Worm (Caenorhabditis elegans) whole organism, mixed stage, embryonic: ENCODE measurements around the gene ska-3.

Experiments used
- M03D4.4 ChIP-seq: sonication (generic microtip); optimal IDR thresholded peaks from 2 replicates; lab custom pipeline; 2017; ENCODE audit warnings: mild to moderate bottlenecking, missing genetic modification characterization, missing compliant biosample characterization
- bed-3 ChIP-seq: fragments of 200-800 bp; sonication (Bioruptor generic); optimal IDR thresholded peaks from 3 replicates; lab custom pipeline; 2018; ENCODE audit warnings: mild to moderate bottlenecking, missing genetic modification characterization, moderate library complexity, missing compliant biosample characterization
- blmp-1 ChIP-seq: fragments of 150-350 bp; optimal IDR thresholded peaks from 2 replicates; lab custom pipeline; 2014; ENCODE audit warnings: missing biosample characterization, missing genetic modification characterization
- ceh-39 ChIP-seq: fragments of 150-350 bp; optimal IDR thresholded peaks from 2 replicates; lab custom pipeline; 2014; ENCODE audit warnings: missing biosample characterization, missing genetic modification characterization
- ceh-43 ChIP-seq: fragments of 200-800 bp; sonication (Bioruptor generic); optimal IDR thresholded peaks from 2 replicates; lab custom pipeline; 2018; ENCODE audit warnings: mild to moderate bottlenecking, missing genetic modification characterization, moderate library complexity, missing compliant biosample characterization
- ceh-83 ChIP-seq: fragments of 200-800 bp; sonication (Bioruptor generic); optimal IDR thresholded peaks from 2 replicates; lab custom pipeline; 2018; ENCODE audit warnings: mild to moderate bottlenecking, missing genetic modification characterization, missing compliant biosample characterization
- ces-1 ChIP-seq: fragments of 150-350 bp; optimal IDR thresholded peaks from 2 replicates; lab custom pipeline; 2014; ENCODE audit warnings: missing biosample characterization, missing genetic modification reagents, missing genetic modification characterization
- cnd-1 ChIP-seq: fragments of 200-800 bp; sonication (Bioruptor generic); optimal IDR thresholded peaks from 2 replicates; lab custom pipeline; 2018; ENCODE audit warnings: mild to moderate bottlenecking, missing genetic modification characterization, missing compliant biosample characterization
- elt-1 ChIP-seq: sonication (generic microtip); optimal IDR thresholded peaks from 2 replicates; lab custom pipeline; 2017; ENCODE audit warnings: missing genetic modification characterization, mild to moderate bottlenecking, missing compliant biosample characterization, antibody characterized with exemption, moderate library complexity, borderline replicate concordance; ENCODE audit not compliant: insufficient read depth
- elt-3 ChIP-seq: fragments of 150-350 bp; optimal IDR thresholded peaks from 2 replicates; lab custom pipeline; 2014; ENCODE audit warnings: missing biosample characterization, missing genetic modification characterization
- flh-1 ChIP-seq: fragments of 200-800 bp; sonication (Bioruptor generic); optimal IDR thresholded peaks from 2 replicates; lab custom pipeline; 2018; ENCODE audit warnings: mild to moderate bottlenecking, missing genetic modification characterization, moderate library complexity, missing compliant biosample characterization
- hlh-1 ChIP-seq: fragments of 150-350 bp; optimal IDR thresholded peaks from 2 replicates; lab custom pipeline; 2014; ENCODE audit warnings: missing biosample characterization, missing genetic modification reagents, missing genetic modification characterization
- lin-13 ChIP-seq: fragments of 150-350 bp; optimal IDR thresholded peaks from 2 replicates; lab custom pipeline; 2014; ENCODE audit warnings: missing biosample characterization, missing genetic modification characterization
- lin-32 ChIP-seq: fragments of 200-800 bp; sonication (Bioruptor generic); optimal IDR thresholded peaks from 2 replicates; lab custom pipeline; 2018; ENCODE audit warnings: mild to moderate bottlenecking, missing genetic modification characterization, missing compliant biosample characterization
- lsy-2 ChIP-seq: fragments of 150-350 bp; optimal IDR thresholded peaks from 2 replicates; lab custom pipeline; 2014; ENCODE audit warnings: missing biosample characterization, missing genetic modification characterization
- mab-5 ChIP-seq: fragments of 150-350 bp; optimal IDR thresholded peaks from 2 replicates; lab custom pipeline; 2014; ENCODE audit warnings: missing biosample characterization, missing genetic modification characterization
- mep-1 ChIP-seq: fragments of 150-350 bp; optimal IDR thresholded peaks from 2 replicates; lab custom pipeline; 2017; ENCODE audit warnings: missing biosample characterization, missing genetic modification reagents, missing genetic modification characterization, inconsistent platforms
- mls-2 ChIP-seq: sonication (generic microtip); optimal IDR thresholded peaks from 2 replicates; lab custom pipeline; 2016; ENCODE audit warnings: mild to moderate bottlenecking, missing genetic modification characterization, moderate library complexity, missing compliant biosample characterization
- nhr-2 ChIP-seq: fragments of 150-350 bp; optimal IDR thresholded peaks from 2 replicates; lab custom pipeline; 2014; ENCODE audit warnings: missing biosample characterization, missing genetic modification characterization
- nhr-237 ChIP-seq: fragments of 150-350 bp; optimal IDR thresholded peaks from 2 replicates; lab custom pipeline; 2014; ENCODE audit warnings: missing biosample characterization, missing genetic modification characterization
- nhr-76 ChIP-seq: sonication (generic microtip); optimal IDR thresholded peaks from 2 replicates; lab custom pipeline; 2017; ENCODE audit warnings: missing biosample characterization, missing genetic modification characterization
- pha-4 ChIP-seq: fragments of 150-350 bp; optimal IDR thresholded peaks from 2 replicates; lab custom pipeline; 2018; ENCODE audit warnings: missing biosample characterization, missing genetic modification reagents, missing genetic modification characterization
- sem-2 ChIP-seq: fragments of 200-800 bp; sonication (Bioruptor generic); optimal IDR thresholded peaks from 2 replicates; lab custom pipeline; 2018; ENCODE audit warnings: mild to moderate bottlenecking, missing genetic modification characterization, missing compliant biosample characterization
- snpc-4 ChIP-seq: fragments of 150-350 bp; optimal IDR thresholded peaks from 2 replicates; lab custom pipeline; 2014; ENCODE audit warnings: missing biosample characterization, missing genetic modification characterization
- sptf-1 ChIP-seq: sonication (generic microtip); optimal IDR thresholded peaks from 2 replicates; lab custom pipeline; 2017; ENCODE audit warnings: mild to moderate bottlenecking, missing genetic modification characterization, moderate library complexity, missing compliant biosample characterization
- tbx-8 ChIP-seq: fragments of 200-800 bp; sonication (Bioruptor generic); optimal IDR thresholded peaks from 2 replicates; lab custom pipeline; 2018; ENCODE audit warnings: mild to moderate bottlenecking, missing genetic modification characterization, moderate library complexity, missing compliant biosample characterization
- unc-120 ChIP-seq: sonication (generic microtip); optimal IDR thresholded peaks from 2 replicates; lab custom pipeline; 2017; ENCODE audit warnings: missing genetic modification characterization, missing compliant biosample characterization; ENCODE audit not compliant: poor library complexity, severe bottlenecking
- unc-39 ChIP-seq: fragments of 150-350 bp; optimal IDR thresholded peaks from 2 replicates; lab custom pipeline; 2014; ENCODE audit warnings: missing biosample characterization, missing genetic modification characterization
- zip-8 ChIP-seq: fragments of 150-350 bp; optimal IDR thresholded peaks from 2 replicates; lab custom pipeline; 2014; ENCODE audit warnings: missing biosample characterization, missing genetic modification characterization
- ztf-11 ChIP-seq: fragments of 150-350 bp; optimal IDR thresholded peaks from 2 replicates; lab custom pipeline; 2014; ENCODE audit warnings: missing biosample characterization, missing genetic modification characterization

The ska-3 gene

ce11 chrIII:5639893-5640292 is 38.9 kb downstream of the ska-3 start:
- TF ChIP-seq ztf-11 (tag; lab: Kevin White, UChicago) (no peak), ces-1 (peak; percentile 32)

DNA sequence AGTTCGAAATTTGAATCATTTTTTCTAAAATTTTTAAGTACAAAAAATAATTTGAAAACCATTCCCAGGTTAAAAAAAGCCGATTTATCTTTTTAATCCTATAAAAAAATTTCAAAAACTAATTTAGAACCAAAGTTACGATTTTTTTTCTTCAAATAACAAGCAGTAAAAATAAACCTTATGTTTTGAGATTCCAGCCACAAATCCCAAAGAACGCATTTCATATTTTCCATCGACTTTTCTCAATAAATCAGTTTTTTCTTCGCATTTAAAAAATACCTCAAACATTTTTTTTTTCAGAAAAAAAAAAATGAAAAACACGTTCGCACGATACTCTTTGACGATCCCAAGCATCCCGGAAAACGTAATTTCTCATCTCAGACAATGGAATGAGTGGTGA is 43.6 kb downstream of the ska-3 start, which contains the start of gene ckk-1:
Gene ckk-1 (plus strand): TSS at position 301 of the 400 bp plus-strand sequence.
- TF ChIP-seq M03D4.4 (no peak), sem-2 (no peak), mab-5 (tag; lab: Kevin White, UChicago) (no peak), pha-4 (tag; lab: Kevin White, UChicago) (no peak), lin-13 (tag; lab: Kevin White, UChicago) (no peak), flh-1 (GFP tag; lab: Kevin White, UChicago) (no peak), mls-2 (tag; lab: Kevin White, UChicago) (no peak), snpc-4 (no peak), unc-120 (tag; lab: Kevin White, UChicago) (no peak), ceh-83 (GFP tag; lab: Kevin White, UChicago) (no peak), ceh-43 (GFP tag; lab: Kevin White, UChicago) (no peak), sptf-1 (tag; lab: Kevin White, UChicago) (no peak), elt-3 (no peak), nhr-2 (tag; lab: Kevin White, UChicago) (no peak), hlh-1 (tag; lab: Kevin White, UChicago) (no peak)
- TF ChIP-seq, all 35 proteins: peak for 0

ce11 chrIII:5634509-5634908 is 44.3 kb downstream of the ska-3 start:
- no peak for TF ChIP-seq sptf-1 (tag; lab: Kevin White, UChicago)
- no peak for TF ChIP-seq blmp-1 (tag; lab: Kevin White, UChicago)
- TF ChIP-seq lin-32 (GFP tag; lab: Kevin White, UChicago), result no peak
- no peak for TF ChIP-seq bed-3
- TF ChIP-seq sem-2, result no peak
- TF ChIP-seq elt-1 (tag; lab: Kevin White, UChicago), result no peak
- no peak for TF ChIP-seq lsy-2 (tag; lab: Kevin White, UChicago)
- TF ChIP-seq ceh-43 (GFP tag; lab: Kevin White, UChicago), result no peak
- no peak for TF ChIP-seq ztf-11 (tag; lab: Kevin White, UChicago)
- TF ChIP-seq pha-4 (tag; lab: Kevin White, UChicago), result no peak
- no peak for TF ChIP-seq nhr-76 (tag; lab: Kevin White, UChicago)
- TF ChIP-seq mab-5 (tag; lab: Kevin White, UChicago), result no peak
- no peak for TF ChIP-seq elt-3
- TF ChIP-seq flh-1 (GFP tag; lab: Kevin White, UChicago), result no peak
- TF ChIP-seq mls-2 (tag; lab: Kevin White, UChicago), result no peak
- TF ChIP-seq unc-120 (tag; lab: Kevin White, UChicago), result no peak
- no peak for TF ChIP-seq zip-8 (tag; lab: Kevin White, UChicago)
- TF ChIP-seq nhr-237 (tag; lab: Kevin White, UChicago), result no peak

- TF ChIP-seq ztf-11 (tag; lab: Kevin White, UChicago) (no peak), ces-1 (peak; percentile 88)
Observed at ce11 chrIII:5632426-5632976, 46.3 kb downstream of the ska-3 start.

ce11 chrIII:5630350-5630749 is 48.5 kb downstream of the ska-3 start:
- TF ChIP-seq ceh-83 (GFP tag; lab: Kevin White, UChicago), result no peak
- TF ChIP-seq mab-5 (tag; lab: Kevin White, UChicago), result no peak
- TF ChIP-seq ceh-39 (tag; lab: Kevin White, UChicago), result no peak
- TF ChIP-seq unc-39, result no peak
- no peak for TF ChIP-seq cnd-1 (tag; lab: Kevin White, UChicago)
- TF ChIP-seq unc-120 (tag; lab: Kevin White, UChicago), result no peak
- no peak for TF ChIP-seq flh-1 (GFP tag; lab: Kevin White, UChicago)
- TF ChIP-seq mep-1 (tag; lab: Kevin White, UChicago), result no peak
- TF ChIP-seq M03D4.4, result no peak
- no peak for TF ChIP-seq tbx-8 (GFP tag; lab: Kevin White, UChicago)
- no peak for TF ChIP-seq nhr-237 (tag; lab: Kevin White, UChicago)
- TF ChIP-seq, all 35 proteins: peak for 0
